Fruit fly (Drosophila melanogaster): ENCODE data around the gene CG46320.

The CG46320 gene

DNA sequence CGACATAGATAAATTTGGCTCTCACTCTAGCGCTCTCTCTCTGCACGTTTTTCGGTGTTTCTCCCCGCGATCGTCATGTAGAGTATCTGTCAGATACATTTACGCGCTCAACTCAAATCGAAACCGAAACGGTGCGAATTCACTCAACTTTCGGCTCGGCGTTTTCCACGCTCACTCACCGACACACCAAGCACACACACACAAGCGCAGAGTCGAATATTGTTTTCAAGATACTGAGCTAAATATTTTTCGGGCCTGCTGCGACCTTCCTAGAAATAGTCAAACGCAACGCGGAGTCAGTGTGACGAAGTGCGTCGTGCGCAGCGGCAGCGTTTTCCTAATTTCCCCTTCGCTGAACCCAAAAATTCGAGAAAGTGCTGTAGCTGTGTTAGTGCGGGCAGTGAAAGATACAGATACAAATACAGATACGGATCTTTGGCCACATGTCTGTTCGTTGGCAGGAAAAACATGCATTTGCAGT is 9.5 kb upstream of the CG46320 start, which contains the start of gene lin-28 (continued):
- TF ChIP-seq CG2199 (GFP tag; IDR thresholded peaks at IDR 0.05) (peak; percentile 93), repo (GFP tag; optimal IDR thresholded peaks at IDR 0.05) (no peak), CG13123 (GFP tag; optimal IDR thresholded peaks at IDR 0.05) (no peak), CG8478 (optimal IDR thresholded peaks at IDR 0.05) (no peak), grn (GFP tag; optimal IDR thresholded peaks at IDR 0.05) (peak; percentile 99), CG33557 (GFP tag; optimal IDR thresholded peaks at IDR 0.05) (peak; percentile 55), HLHmδ (GFP tag; optimal IDR thresholded peaks at IDR 0.05) (no peak), CG6683 (GFP tag; optimal IDR thresholded peaks at IDR 0.05) (no peak), Neu2 (GFP tag; optimal IDR thresholded peaks at IDR 0.05; ENCODE audit: borderline replicate concordance) (no peak), fu2 (GFP tag; optimal IDR thresholded peaks at IDR 0.05) (no peak), Side (GFP tag; optimal IDR thresholded peaks at IDR 0.05) (peak; percentile 63), CG34422 (GFP tag; IDR thresholded peaks at IDR 0.05) (peak; percentile 55; the same call in 1 of the 3 replicates), CG14965 (GFP tag; optimal IDR thresholded peaks at IDR 0.05; ENCODE audit: borderline replicate concordance) (no peak), CG8281 (tag; optimal IDR thresholded peaks at IDR 0.05) (peak; percentile 83), kah (GFP tag; optimal IDR thresholded peaks at IDR 0.05) (peak; percentile 12), HmgZ (tag; optimal IDR thresholded peaks at IDR 0.05) (no peak), row (GFP tag; IDR thresholded peaks at IDR 0.05) (no peak), seq (GFP tag; IDR thresholded peaks at IDR 0.05) (peak; percentile 18; the same call in 1 of the 2 replicates), wor (GFP tag; IDR thresholded peaks at IDR 0.05) (no peak), CG4730 (GFP tag; IDR thresholded peaks at IDR 0.05) (no peak), toy (GFP tag; IDR thresholded peaks at IDR 0.05) (no peak), ssp (GFP tag; IDR thresholded peaks at IDR 0.05) (no peak), bigmax (GFP tag; optimal IDR thresholded peaks at IDR 0.05) (no peak), cg (GFP tag; optimal IDR thresholded peaks at IDR 0.05) (peak; percentile 94), fd96Cb (tag; optimal IDR thresholded peaks at IDR 0.05) (no peak), MESR4 (GFP tag; optimal IDR thresholded peaks at IDR 0.05) (peak; percentile 18), zen2 (GFP tag; IDR thresholded peaks at IDR 0.05; ENCODE audit: partially characterized antibody) (peak; percentile 63; the same call in 1 of the 3 replicates), gem (tag; optimal IDR thresholded peaks at IDR 0.05) (no peak), CG10147 (GFP tag; optimal IDR thresholded peaks at IDR 0.05) (no peak), emc (GFP tag; optimal IDR thresholded peaks at IDR 0.05) (no peak), nau (GFP tag; optimal IDR thresholded peaks at IDR 0.05) (no peak), CG9727 (GFP tag; optimal IDR thresholded peaks at IDR 0.05) (peak; percentile 22), abd-A (tag; optimal IDR thresholded peaks at IDR 0.05) (no peak), lab (GFP tag; optimal IDR thresholded peaks at IDR 0.05) (peak; percentile 26), CG2120 (GFP tag; optimal IDR thresholded peaks at IDR 0.05) (no peak), pnt (GFP tag; optimal IDR thresholded peaks at IDR 0.05) (no peak), p53 (GFP tag; optimal IDR thresholded peaks at IDR 0.05) (no peak), Dip2 (GFP tag; IDR thresholded peaks at IDR 0.05) (no peak), CG7745 (tag; optimal IDR thresholded peaks at IDR 0.05) (no peak), CG3281 (GFP tag; optimal IDR thresholded peaks at IDR 0.05) (no peak), Lim3 (GFP tag; IDR thresholded peaks at IDR 0.05) (no peak), otp (GFP tag; IDR thresholded peaks at IDR 0.05) (no peak), CG10543 (GFP tag; optimal IDR thresholded peaks at IDR 0.05) (peak; percentile 85), bbx (GFP tag; IDR thresholded peaks at IDR 0.05; ENCODE audit: partially characterized antibody) (peak; percentile 81), pzg (GFP tag; optimal IDR thresholded peaks at IDR 0.05) (no peak), Bgb (GFP tag; IDR thresholded peaks at IDR 0.05; ENCODE audit: partially characterized antibody) (peak; percentile 77), CG18262 (tag; optimal IDR thresholded peaks at IDR 0.05) (peak; percentile 14), dimm (GFP tag; IDR thresholded peaks at IDR 0.05) (no peak), CG1602 (GFP tag; optimal IDR thresholded peaks at IDR 0.05) (no peak), salm (tag; optimal IDR thresholded peaks at IDR 0.05) (no peak), CG14014 (GFP tag; IDR thresholded peaks at IDR 0.05) (peak; percentile 18; the same call in 1 of the 2 replicates)
